Fruit fly (Drosophila melanogaster) whole organism, embryonic: ENCODE measurements around the gene CG7377.

Experiments
- ATbp ChIP-seq: fragments of 200-800 bp; sonication (Bioruptor generic); optimal IDR thresholded peaks from 2 replicates; lab custom pipeline; 2017; ENCODE audit warnings: missing biosample characterization, mild to moderate bottlenecking, missing genetic modification characterization, missing genetic modification reagents
- Atf-2 ChIP-seq: fragments of 200-800 bp; sonication (Bioruptor generic); optimal IDR thresholded peaks from 2 replicates; lab custom pipeline; 2016; ENCODE audit warnings: missing biosample characterization, missing genetic modification characterization
- Bdp1 ChIP-seq: fragments of 200-800 bp; sonication (Bioruptor generic); optimal IDR thresholded peaks from 3 replicates; lab custom pipeline; 2016; ENCODE audit warnings: missing biosample characterization, missing genetic modification characterization
- CG10209 ChIP-seq: fragments of 200-800 bp; sonication (Bioruptor generic); optimal IDR thresholded peaks from 3 replicates; lab custom pipeline; 2017; ENCODE audit warnings: missing biosample characterization, mild to moderate bottlenecking, missing genetic modification characterization, missing genetic modification reagents
- CG1024 ChIP-seq: fragments of 200-800 bp; sonication (Bioruptor generic); IDR thresholded peaks from 2 replicates; pipeline ENCODE4 v1.3.6; 2022; ENCODE audit warnings: missing biosample characterization, missing genetic modification characterization
- CG10654 ChIP-seq: fragments of 200-800 bp; sonication (Bioruptor generic); optimal IDR thresholded peaks from 2 replicates; lab custom pipeline; 2016; ENCODE audit warnings: missing biosample characterization, missing genetic modification characterization
- CG11456 ChIP-seq: fragments of 200-800 bp; sonication (Bioruptor generic); IDR thresholded peaks from 3 replicates; pipeline ENCODE4 v1.3.6; 2022; ENCODE audit warnings: missing biosample characterization, missing genetic modification characterization
- CG11504 ChIP-seq: fragments of 200-800 bp; sonication (Bioruptor generic); optimal IDR thresholded peaks from 3 replicates; lab custom pipeline; 2019; ENCODE audit warnings: missing biosample characterization, mild to moderate bottlenecking, missing genetic modification characterization, moderate library complexity
- CG11696 ChIP-seq: fragments of 200-800 bp; sonication (Bioruptor generic); IDR thresholded peaks from 2 replicates; pipeline ENCODE4 v1.3.6; 2022; ENCODE audit warnings: missing biosample characterization, missing genetic modification characterization
- CG11723 ChIP-seq: fragments of 200-800 bp; sonication (Bioruptor generic); optimal IDR thresholded peaks from 2 replicates; lab custom pipeline; 2017; ENCODE audit warnings: missing biosample characterization, mild to moderate bottlenecking, missing genetic modification characterization
- CG12071 ChIP-seq: fragments of 200-800 bp; sonication (Bioruptor generic); optimal IDR thresholded peaks from 3 replicates; lab custom pipeline; 2018; ENCODE audit warnings: missing biosample characterization, mild to moderate bottlenecking, missing genetic modification characterization
- CG1233 ChIP-seq: fragments of 200-800 bp; sonication (Bioruptor generic); optimal IDR thresholded peaks from 4 replicates; lab custom pipeline; 2018; ENCODE audit warnings: missing biosample characterization, mild to moderate bottlenecking, missing genetic modification characterization
- CG12659 ChIP-seq: fragments of 200-800 bp; sonication (Bioruptor generic); optimal IDR thresholded peaks from 3 replicates; lab custom pipeline; 2017; ENCODE audit warnings: mild to moderate bottlenecking, missing biosample characterization, missing genetic modification reagents, missing genetic modification characterization
- CG12942 ChIP-seq: fragments of 200-800 bp; sonication (Bioruptor generic); optimal IDR thresholded peaks from 3 replicates; lab custom pipeline; 2016; ENCODE audit warnings: missing biosample characterization, missing genetic modification characterization
- CG13296 ChIP-seq: fragments of 200-800 bp; sonication (Bioruptor generic); optimal IDR thresholded peaks from 3 replicates; lab custom pipeline; 2018; ENCODE audit warnings: missing biosample characterization, mild to moderate bottlenecking, missing genetic modification characterization
- CG15601 ChIP-seq: fragments of 200-800 bp; sonication (Bioruptor generic); optimal IDR thresholded peaks from 3 replicates; lab custom pipeline; 2019; ENCODE audit warnings: missing biosample characterization, mild to moderate bottlenecking, missing genetic modification characterization, moderate library complexity
- CG2199 ChIP-seq: fragments of 200-800 bp; sonication (Bioruptor generic); IDR thresholded peaks from 3 replicates; pipeline ENCODE4 v1.3.6; 2022; ENCODE audit warnings: missing biosample characterization, missing genetic modification characterization
- CG2678 ChIP-seq: fragments of 200-800 bp; sonication (Bioruptor generic); optimal IDR thresholded peaks from 3 replicates; lab custom pipeline; 2019; ENCODE audit warnings: missing biosample characterization, mild to moderate bottlenecking, missing genetic modification characterization, moderate library complexity
- CG30020 ChIP-seq: fragments of 200-800 bp; optimal IDR thresholded peaks from 2 replicates; lab custom pipeline; 2019; ENCODE audit warnings: missing biosample characterization, mild to moderate bottlenecking, missing genetic modification characterization, moderate library complexity
- CG3065 ChIP-seq: fragments of 200-800 bp; sonication (Bioruptor generic); optimal IDR thresholded peaks from 2 replicates; lab custom pipeline; 2016; ENCODE audit warnings: missing biosample characterization, missing genetic modification characterization
- CG3995 ChIP-seq: fragments of 200-800 bp; sonication (Bioruptor generic); optimal IDR thresholded peaks from 3 replicates; lab custom pipeline; 2016; ENCODE audit warnings: missing biosample characterization, missing genetic modification characterization
- CG4328 ChIP-seq: fragments of 200-800 bp; sonication (Bioruptor generic); optimal IDR thresholded peaks from 3 replicates; lab custom pipeline; 2017; ENCODE audit warnings: missing biosample characterization, missing genetic modification reagents, missing genetic modification characterization
- CG6689 ChIP-seq: fragments of 200-800 bp; sonication (Bioruptor generic); IDR thresholded peaks from 2 replicates; pipeline ENCODE4 v1.3.6; 2022; ENCODE audit warnings: missing biosample characterization, missing genetic modification characterization
- CG6813 ChIP-seq: fragments of 200-800 bp; sonication (Bioruptor generic); optimal IDR thresholded peaks from 2 replicates; lab custom pipeline; 2017; ENCODE audit warnings: missing biosample characterization, missing genetic modification characterization, mild to moderate bottlenecking, moderate library complexity, missing genetic modification reagents
- CG7372 ChIP-seq: fragments of 200-800 bp; sonication (Bioruptor generic); IDR thresholded peaks from 2 replicates; pipeline ENCODE4 v1.3.6; 2022; ENCODE audit warnings: missing biosample characterization, missing genetic modification characterization
- CG7556 ChIP-seq: fragments of 200-800 bp; sonication (Bioruptor generic); optimal IDR thresholded peaks from 2 replicates; lab custom pipeline; 2017; ENCODE audit warnings: missing biosample characterization, mild to moderate bottlenecking, missing genetic modification characterization
- CG7745 ChIP-seq: fragments of 200-800 bp; sonication (Bioruptor generic); optimal IDR thresholded peaks from 2 replicates; lab custom pipeline; 2018; ENCODE audit warnings: missing biosample characterization, mild to moderate bottlenecking, missing genetic modification characterization, moderate library complexity
- CG7928 ChIP-seq: fragments of 200-800 bp; sonication (Bioruptor generic); optimal IDR thresholded peaks from 2 replicates; lab custom pipeline; 2017; ENCODE audit warnings: missing biosample characterization, mild to moderate bottlenecking, missing genetic modification characterization
- CG8944 ChIP-seq: fragments of 200-800 bp; sonication (Bioruptor generic); optimal IDR thresholded peaks from 3 replicates; lab custom pipeline; 2016; ENCODE audit warnings: missing biosample characterization, missing genetic modification characterization
- CoRest ChIP-seq: fragments of 200-800 bp; sonication (Bioruptor generic); optimal IDR thresholded peaks from 3 replicates; lab custom pipeline; 2018; ENCODE audit warnings: missing biosample characterization, mild to moderate bottlenecking, missing genetic modification characterization, moderate library complexity
- Fer3 ChIP-seq: fragments of 200-800 bp; sonication (Bioruptor generic); optimal IDR thresholded peaks from 2 replicates; lab custom pipeline; 2018; ENCODE audit warnings: missing biosample characterization, mild to moderate bottlenecking, missing genetic modification characterization, moderate library complexity
- Max ChIP-seq: fragments of 200-800 bp; sonication (Bioruptor generic); optimal IDR thresholded peaks from 2 replicates; lab custom pipeline; 2016; ENCODE audit warnings: missing biosample characterization, mild to moderate bottlenecking, missing genetic modification characterization
- Mes4 ChIP-seq: fragments of 200-800 bp; sonication (Bioruptor generic); optimal IDR thresholded peaks from 2 replicates; lab custom pipeline; 2016; ENCODE audit warnings: missing biosample characterization, missing genetic modification characterization
- NC2β ChIP-seq: fragments of 200-800 bp; sonication (Bioruptor generic); optimal IDR thresholded peaks from 2 replicates; lab custom pipeline; 2016; ENCODE audit warnings: missing biosample characterization, missing genetic modification characterization
- PHDP ChIP-seq: fragments of 200-800 bp; sonication (Bioruptor generic); optimal IDR thresholded peaks from 3 replicates; lab custom pipeline; 2018; ENCODE audit warnings: missing biosample characterization, mild to moderate bottlenecking, missing genetic modification characterization, moderate library complexity
- Side ChIP-seq: fragments of 200-800 bp; sonication (Bioruptor generic); optimal IDR thresholded peaks from 2 replicates; lab custom pipeline; 2016; ENCODE audit warnings: missing biosample characterization, missing genetic modification characterization
- Taf1 ChIP-seq: fragments of 200-800 bp; sonication (Bioruptor generic); IDR thresholded peaks from 2 replicates; pipeline ENCODE4 v1.3.6; 2022; ENCODE audit warnings: missing biosample characterization, missing genetic modification characterization
- btn ChIP-seq: fragments of 200-800 bp; sonication (Bioruptor generic); optimal IDR thresholded peaks from 2 replicates; lab custom pipeline; 2016; ENCODE audit warnings: missing biosample characterization, missing genetic modification characterization
- chinmo ChIP-seq: fragments of 200-800 bp; sonication (Bioruptor generic); IDR thresholded peaks from 4 replicates; pipeline ENCODE4 v1.3.6; 2022; ENCODE audit warnings: missing biosample characterization, missing genetic modification characterization; ENCODE audit not compliant: partially characterized antibody
- ci ChIP-seq: fragments of 200-800 bp; sonication (Bioruptor generic); IDR thresholded peaks from 3 replicates; pipeline ENCODE4 v1.3.6; 2022; ENCODE audit warnings: missing biosample characterization, missing genetic modification characterization
- dmrt11E ChIP-seq: fragments of 200-800 bp; sonication (Bioruptor generic); optimal IDR thresholded peaks from 3 replicates; lab custom pipeline; 2018; ENCODE audit warnings: missing biosample characterization, mild to moderate bottlenecking, missing genetic modification characterization, moderate library complexity
- gem ChIP-seq: fragments of 200-800 bp; sonication (Bioruptor generic); optimal IDR thresholded peaks from 2 replicates; lab custom pipeline; 2019; ENCODE audit warnings: missing biosample characterization, mild to moderate bottlenecking, missing genetic modification characterization, moderate library complexity
- gsb ChIP-seq: fragments of 200-800 bp; sonication (Bioruptor generic); IDR thresholded peaks from 2 replicates; pipeline ENCODE4 v1.3.6; 2022; ENCODE audit warnings: missing biosample characterization, missing genetic modification characterization
- kni ChIP-seq: fragments of 200-800 bp; sonication (Bioruptor generic); optimal IDR thresholded peaks from 3 replicates; lab custom pipeline; 2017; ENCODE audit warnings: mild to moderate bottlenecking, missing biosample characterization, missing genetic modification reagents, missing genetic modification characterization
- lab ChIP-seq: fragments of 200-800 bp; sonication (Bioruptor generic); optimal IDR thresholded peaks from 3 replicates; lab custom pipeline; 2017; ENCODE audit warnings: missing biosample characterization, missing genetic modification characterization, mild to moderate bottlenecking, moderate library complexity, missing genetic modification reagents
- nau ChIP-seq: fragments of 200-800 bp; sonication (Bioruptor generic); optimal IDR thresholded peaks from 3 replicates; lab custom pipeline; 2017; ENCODE audit warnings: missing biosample characterization, mild to moderate bottlenecking, missing genetic modification characterization, missing genetic modification reagents
- onecut ChIP-seq: fragments of 200-800 bp; sonication (Bioruptor generic); IDR thresholded peaks from 2 replicates; pipeline ENCODE4 v1.3.6; 2022; ENCODE audit warnings: missing biosample characterization, missing genetic modification characterization
- sob ChIP-seq: fragments of 200-800 bp; sonication (Bioruptor generic); IDR thresholded peaks from 2 replicates; pipeline ENCODE4 v1.3.6; 2022; ENCODE audit warnings: missing biosample characterization, missing genetic modification characterization
- stwl ChIP-seq: fragments of 200-800 bp; sonication (Bioruptor generic); optimal IDR thresholded peaks from 3 replicates; lab custom pipeline; 2018; ENCODE audit warnings: missing biosample characterization, mild to moderate bottlenecking, missing genetic modification characterization, moderate library complexity
- unc-4 ChIP-seq: fragments of 200-800 bp; sonication (Bioruptor generic); IDR thresholded peaks from 2 replicates; pipeline ENCODE4 v1.3.6; 2022; ENCODE audit warnings: missing biosample characterization, missing genetic modification characterization; ENCODE audit not compliant: partially characterized antibody

CG7377 gene

dm6 chr3L:11540330-11540702 lies 49.2 kb upstream of the CG7377 start (continued):
- TF ChIP-seq dmrt11E (tag; lab: Kevin White, UChicago) = peak; percentile 40
- TF ChIP-seq CG2199 (GFP tag; lab: Robert Waterston, UW) = 0 out of 3 replicates have a peak, but pooled peaks have one; percentile 39
- TF ChIP-seq Fer3 (tag; lab: Kevin White, UChicago) = peak; percentile 23
- no peak for TF ChIP-seq gsb (GFP tag; lab: Robert Waterston, UW)
- TF ChIP-seq CG11696 (GFP tag; lab: Robert Waterston, UW) = peak; percentile 28; the same call in 1 of the 2 replicates
- TF ChIP-seq CG15601 (tag; lab: Kevin White, UChicago) = peak; percentile 72
- peak; percentile 21 for TF ChIP-seq CG7745 (tag; lab: Kevin White, UChicago)
- TF ChIP-seq lab (GFP tag; lab: Kevin White, UChicago) = peak; percentile 69
- TF ChIP-seq NC2β (GFP tag; lab: Kevin White, UChicago) = peak; percentile 16
- peak; percentile 54 for TF ChIP-seq PHDP
- TF ChIP-seq Mes4 (GFP tag; lab: Kevin White, UChicago) = peak; percentile 24
- TF ChIP-seq CG10654 (GFP tag; lab: Kevin White, UChicago) = peak; percentile 5
- TF ChIP-seq CG12659 (GFP tag; lab: Kevin White, UChicago) = peak; percentile 13
- TF ChIP-seq onecut (GFP tag; lab: Robert Waterston, UW) = peak; percentile 29; the same call in 1 of the 2 replicates
- TF ChIP-seq stwl = no peak
- TF ChIP-seq CG6689 (GFP tag; lab: Robert Waterston, UW) = no peak
- TF ChIP-seq nau = peak; percentile 64
- no peak for TF ChIP-seq CG7928
- peak; percentile 13 for TF ChIP-seq btn
- TF ChIP-seq CG13296 (GFP tag; lab: Kevin White, UChicago) = peak; percentile 55
- peak; percentile 3; the same call in 1 of the 4 replicates for TF ChIP-seq chinmo (GFP tag; lab: Robert Waterston, UW)
- peak; percentile 39 for TF ChIP-seq gem (tag; lab: Kevin White, UChicago)
- TF ChIP-seq CG1024 (GFP tag; lab: Robert Waterston, UW) = peak; percentile 21; the same call in 1 of the 2 replicates
- no peak for TF ChIP-seq CG3995
- no peak for TF ChIP-seq Atf-2 (GFP tag; lab: Kevin White, UChicago)
- no peak for TF ChIP-seq Bdp1 (GFP tag; lab: Kevin White, UChicago)
- peak; percentile 11 for TF ChIP-seq CG7556
- TF ChIP-seq CG11504 (tag; lab: Kevin White, UChicago) = peak; percentile 13
- TF ChIP-seq CG8944 (GFP tag; lab: Kevin White, UChicago) = peak; percentile 19
- 0 out of 3 replicates have a peak, but pooled peaks have one; percentile 43 for TF ChIP-seq CG11456 (GFP tag; lab: Robert Waterston, UW)
- TF ChIP-seq Side = peak; percentile 47
- TF ChIP-seq CG12071 (GFP tag; lab: Kevin White, UChicago) = peak; percentile 72
- peak; percentile 79 for TF ChIP-seq ATbp (GFP tag; lab: Kevin White, UChicago)
- TF ChIP-seq CG6813 = peak; percentile 42
- peak; percentile 44 for TF ChIP-seq CG2678 (tag; lab: Kevin White, UChicago)
- peak; percentile 44 for TF ChIP-seq CG11723
- TF ChIP-seq unc-4 = no peak
- peak; percentile 52; the same call in 2 of the 3 replicates for TF ChIP-seq ci (GFP tag; lab: Robert Waterston, UW)
- TF ChIP-seq CoRest = peak; percentile 5
- peak; percentile 6 for TF ChIP-seq CG4328 (GFP tag; lab: Kevin White, UChicago)
- TF ChIP-seq CG10209 (GFP tag; lab: Kevin White, UChicago) = peak; percentile 27
- TF ChIP-seq CG7372 (GFP tag; lab: Robert Waterston, UW) = no peak
- peak; percentile 78 for TF ChIP-seq kni
- TF ChIP-seq CG30020 = no peak
- TF ChIP-seq Max (GFP tag; lab: Kevin White, UChicago) = peak; percentile 26
- no peak for TF ChIP-seq Taf1 (GFP tag; lab: Robert Waterston, UW)
- TF ChIP-seq CG12942 = peak; percentile 11
- TF ChIP-seq CG3065 (GFP tag; lab: Kevin White, UChicago) = no peak
- TF ChIP-seq sob (GFP tag; lab: Robert Waterston, UW) = 0 out of 2 replicates have a peak, but pooled peaks have one; percentile 37
- peak; percentile 30 for TF ChIP-seq CG1233 (GFP tag; lab: Kevin White, UChicago)
